Fruit fly (Drosophila melanogaster) whole organism, embryonic: Measurements from ENCODE around the gene CG9483.

ENCODE experiments used
- Atf3 ChIP-seq: fragments of 200-800 bp; sonication (Bioruptor generic); optimal IDR thresholded peaks from 3 replicates; lab custom pipeline; 2016; ENCODE audit warnings: missing biosample characterization, missing genetic modification characterization
- Blimp-1 ChIP-seq: fragments of 200-800 bp; sonication (Bioruptor generic); optimal IDR thresholded peaks from 3 replicates; lab custom pipeline; 2018; ENCODE audit warnings: missing biosample characterization, missing genetic modification characterization, mild to moderate bottlenecking, moderate library complexity, missing genetic modification reagents
- CG11085 ChIP-seq: fragments of 200-800 bp; sonication (Bioruptor generic); IDR thresholded peaks from 2 replicates; pipeline ENCODE4 v1.3.6; 2022; ENCODE audit warnings: missing biosample characterization, missing genetic modification characterization
- CG13296 ChIP-seq: fragments of 200-800 bp; sonication (Bioruptor generic); optimal IDR thresholded peaks from 3 replicates; lab custom pipeline; 2018; ENCODE audit warnings: missing biosample characterization, mild to moderate bottlenecking, missing genetic modification characterization
- CG14441 ChIP-seq: fragments of 200-800 bp; sonication (Bioruptor generic); IDR thresholded peaks from 2 replicates; pipeline ENCODE4 v1.3.6; 2022; ENCODE audit warnings: missing biosample characterization, missing genetic modification characterization
- CG3065 ChIP-seq: fragments of 200-800 bp; sonication (Bioruptor generic); optimal IDR thresholded peaks from 2 replicates; lab custom pipeline; 2016; ENCODE audit warnings: missing biosample characterization, missing genetic modification characterization
- CG33213 ChIP-seq: fragments of 200-800 bp; sonication (Bioruptor generic); optimal IDR thresholded peaks from 3 replicates; lab custom pipeline; 2016; ENCODE audit warnings: missing biosample characterization, missing genetic modification characterization
- CG4854 ChIP-seq: fragments of 200-800 bp; sonication (Bioruptor generic); optimal IDR thresholded peaks from 2 replicates; lab custom pipeline; 2016; ENCODE audit warnings: missing biosample characterization, missing genetic modification characterization, inconsistent platforms
- CG6254 ChIP-seq: fragments of 200-800 bp; sonication (Bioruptor generic); optimal IDR thresholded peaks from 3 replicates; lab custom pipeline; 2017; ENCODE audit warnings: mild to moderate bottlenecking, missing biosample characterization, missing genetic modification reagents, missing genetic modification characterization
- CG7556 ChIP-seq: fragments of 200-800 bp; sonication (Bioruptor generic); optimal IDR thresholded peaks from 2 replicates; lab custom pipeline; 2017; ENCODE audit warnings: missing biosample characterization, mild to moderate bottlenecking, missing genetic modification characterization
- CG7987 ChIP-seq: fragments of 200-800 bp; sonication (Bioruptor generic); optimal IDR thresholded peaks from 2 replicates; lab custom pipeline; 2018; ENCODE audit warnings: missing biosample characterization, mild to moderate bottlenecking, missing genetic modification characterization, moderate library complexity
- CG9876 ChIP-seq: fragments of 200-800 bp; sonication (Bioruptor generic); optimal IDR thresholded peaks from 2 replicates; lab custom pipeline; 2016; ENCODE audit warnings: missing biosample characterization, missing genetic modification characterization
- Drgx ChIP-seq: fragments of 200-800 bp; sonication (Bioruptor generic); IDR thresholded peaks from 2 replicates; pipeline ENCODE4 v1.3.6; 2022; ENCODE audit warnings: missing biosample characterization, missing genetic modification characterization
- E2f1 ChIP-seq: fragments of 200-800 bp; sonication (Bioruptor generic); IDR thresholded peaks from 2 replicates; pipeline ENCODE4 v1.3.6; 2022; ENCODE audit warnings: missing biosample characterization, missing genetic modification characterization
- Gsc ChIP-seq: fragments of 200-800 bp; sonication (Bioruptor generic); IDR thresholded peaks from 2 replicates; pipeline ENCODE4 v1.3.6; 2022; ENCODE audit warnings: missing biosample characterization, missing genetic modification characterization
- Gug ChIP-seq: fragments of 200-800 bp; sonication (Bioruptor generic); IDR thresholded peaks from 4 replicates; pipeline ENCODE4 v1.3.6; 2022; ENCODE audit warnings: missing biosample characterization, missing genetic modification characterization
- HLH3B ChIP-seq: fragments of 200-800 bp; sonication (Bioruptor generic); IDR thresholded peaks from 2 replicates; pipeline ENCODE4 v1.3.6; 2022; ENCODE audit warnings: missing biosample characterization, missing genetic modification characterization
- HLH4C ChIP-seq: fragments of 200-800 bp; sonication (Bioruptor generic); IDR thresholded peaks from 3 replicates; pipeline ENCODE4 v1.3.6; 2022; ENCODE audit warnings: missing biosample characterization, missing genetic modification characterization; ENCODE audit not compliant: partially characterized antibody
- HLHmδ ChIP-seq: fragments of 200-800 bp; sonication (Bioruptor generic); optimal IDR thresholded peaks from 2 replicates; lab custom pipeline; 2018; ENCODE audit warnings: missing biosample characterization, mild to moderate bottlenecking, missing genetic modification characterization, moderate library complexity
- HmgZ ChIP-seq: fragments of 200-800 bp; sonication (Bioruptor generic); optimal IDR thresholded peaks from 2 replicates; lab custom pipeline; 2018; ENCODE audit warnings: missing biosample characterization, mild to moderate bottlenecking, missing genetic modification characterization
- MBD-R2 ChIP-seq: fragments of 200-800 bp; sonication (Bioruptor generic); IDR thresholded peaks from 2 replicates; pipeline ENCODE4 v1.3.6; 2022; ENCODE audit warnings: missing biosample characterization, missing genetic modification characterization
- MTF-1 ChIP-seq: fragments of 200-800 bp; sonication (Bioruptor generic); optimal IDR thresholded peaks from 2 replicates; lab custom pipeline; 2018; ENCODE audit warnings: missing biosample characterization, mild to moderate bottlenecking, missing genetic modification characterization, borderline replicate concordance
- Med ChIP-seq: fragments of 200-800 bp; sonication (Bioruptor generic); peaks from one replicate; lab custom pipeline; 2016; ENCODE audit warnings: missing biosample characterization, missing genetic modification characterization, mild to moderate bottlenecking, inconsistent platforms, moderate library complexity
- Nf-YC ChIP-seq: fragments of 200-800 bp; optimal IDR thresholded peaks from 3 replicates; lab custom pipeline; 2019; ENCODE audit warnings: missing biosample characterization, mild to moderate bottlenecking, missing genetic modification characterization, moderate library complexity
- Pdp1 ChIP-seq, 2 experiments: fragments of 200-800 bp; sonication (Bioruptor generic); optimal IDR thresholded peaks; 3 replicates each; lab custom pipeline; 2016; ENCODE audit warnings: missing biosample characterization in 2 of 2, missing genetic modification characterization in 2 of 2, mild to moderate bottlenecking in 1 of 2, moderate library complexity in 1 of 2
- cg ChIP-seq: fragments of 200-800 bp; sonication (Bioruptor generic); optimal IDR thresholded peaks from 3 replicates; lab custom pipeline; 2019; ENCODE audit warnings: missing biosample characterization, mild to moderate bottlenecking, missing genetic modification characterization, moderate library complexity
- dan ChIP-seq: fragments of 200-800 bp; sonication (Bioruptor generic); IDR thresholded peaks from 2 replicates; pipeline ENCODE4 v1.3.6; 2022; ENCODE audit warnings: missing biosample characterization, missing genetic modification characterization
- danr ChIP-seq: fragments of 200-800 bp; sonication (Bioruptor generic); IDR thresholded peaks from 2 replicates; pipeline ENCODE4 v1.3.6; 2022; ENCODE audit warnings: missing biosample characterization, missing genetic modification characterization
- dm ChIP-seq: fragments of 200-800 bp; sonication (Bioruptor generic); optimal IDR thresholded peaks from 3 replicates; lab custom pipeline; 2016; ENCODE audit warnings: missing biosample characterization, missing genetic modification characterization
- grn ChIP-seq: fragments of 200-800 bp; sonication (Bioruptor generic); optimal IDR thresholded peaks from 3 replicates; lab custom pipeline; 2017; ENCODE audit warnings: missing biosample characterization, missing genetic modification characterization
- hbn ChIP-seq: fragments of 200-800 bp; sonication (Bioruptor generic); IDR thresholded peaks from 2 replicates; pipeline ENCODE4 v1.3.6; 2022; ENCODE audit warnings: missing biosample characterization, missing genetic modification characterization; ENCODE audit not compliant: partially characterized antibody
- kay ChIP-seq: fragments of 200-800 bp; sonication (Bioruptor generic); optimal IDR thresholded peaks from 2 replicates; lab custom pipeline; 2016; ENCODE audit warnings: missing biosample characterization, missing genetic modification characterization
- kni ChIP-seq: fragments of 200-800 bp; sonication (Bioruptor generic); optimal IDR thresholded peaks from 3 replicates; lab custom pipeline; 2017; ENCODE audit warnings: mild to moderate bottlenecking, missing biosample characterization, missing genetic modification reagents, missing genetic modification characterization
- knrl ChIP-seq: fragments of 200-800 bp; sonication (Bioruptor generic); IDR thresholded peaks from 3 replicates; pipeline ENCODE4 v1.3.6; 2022; ENCODE audit warnings: missing biosample characterization, missing genetic modification characterization; ENCODE audit not compliant: partially characterized antibody
- lab ChIP-seq: fragments of 200-800 bp; sonication (Bioruptor generic); optimal IDR thresholded peaks from 3 replicates; lab custom pipeline; 2017; ENCODE audit warnings: missing biosample characterization, missing genetic modification characterization, mild to moderate bottlenecking, moderate library complexity, missing genetic modification reagents
- lbe ChIP-seq: fragments of 200-800 bp; sonication (Bioruptor generic); optimal IDR thresholded peaks from 2 replicates; lab custom pipeline; 2016; ENCODE audit warnings: missing biosample characterization, mild to moderate bottlenecking, missing genetic modification characterization
- lilli ChIP-seq: fragments of 200-800 bp; sonication (Bioruptor generic); optimal IDR thresholded peaks from 3 replicates; lab custom pipeline; 2016; ENCODE audit warnings: missing biosample characterization, missing genetic modification characterization
- odd ChIP-seq: fragments of 200-800 bp; sonication (Bioruptor generic); optimal IDR thresholded peaks from 2 replicates; lab custom pipeline; 2017; ENCODE audit warnings: missing biosample characterization, mild to moderate bottlenecking, missing genetic modification characterization
- pum ChIP-seq: fragments of 200-800 bp; sonication (Bioruptor generic); optimal IDR thresholded peaks from 2 replicates; lab custom pipeline; 2016; ENCODE audit warnings: missing biosample characterization, missing genetic modification characterization
- run ChIP-seq: fragments of 200-800 bp; sonication (Bioruptor generic); optimal IDR thresholded peaks from 3 replicates; lab custom pipeline; 2018; ENCODE audit warnings: missing biosample characterization, mild to moderate bottlenecking, missing genetic modification characterization
- sd ChIP-seq: fragments of 200-800 bp; sonication (Bioruptor generic); optimal IDR thresholded peaks from 3 replicates; lab custom pipeline; 2018; ENCODE audit warnings: missing biosample characterization, mild to moderate bottlenecking, missing genetic modification characterization, moderate library complexity
- sens-2 ChIP-seq: fragments of 200-800 bp; sonication (Bioruptor generic); IDR thresholded peaks from 2 replicates; pipeline ENCODE4 v1.3.6; 2022; ENCODE audit warnings: missing biosample characterization, missing genetic modification characterization
- seq ChIP-seq: fragments of 200-800 bp; sonication (Bioruptor generic); IDR thresholded peaks from 2 replicates; pipeline ENCODE4 v1.3.6; 2022; ENCODE audit warnings: missing biosample characterization, missing genetic modification characterization
- sug ChIP-seq: fragments of 200-800 bp; optimal IDR thresholded peaks from 2 replicates; lab custom pipeline; 2019; ENCODE audit warnings: missing biosample characterization, mild to moderate bottlenecking, missing genetic modification characterization, moderate library complexity
- tgo ChIP-seq: fragments of 200-800 bp; sonication (Bioruptor generic); IDR thresholded peaks from 3 replicates; pipeline ENCODE4 v1.3.6; 2022; ENCODE audit warnings: missing biosample characterization, missing genetic modification characterization
- tna ChIP-seq: fragments of 200-800 bp; sonication (Bioruptor generic); IDR thresholded peaks from 2 replicates; pipeline ENCODE4 v1.3.6; 2022; ENCODE audit warnings: missing biosample characterization, missing genetic modification characterization; ENCODE audit not compliant: partially characterized antibody
- trh ChIP-seq: fragments of 200-800 bp; sonication (Bioruptor generic); optimal IDR thresholded peaks from 2 replicates; lab custom pipeline; 2016; ENCODE audit warnings: missing biosample characterization, missing genetic modification characterization
- unc-4 ChIP-seq: fragments of 200-800 bp; sonication (Bioruptor generic); IDR thresholded peaks from 2 replicates; pipeline ENCODE4 v1.3.6; 2022; ENCODE audit warnings: missing biosample characterization, missing genetic modification characterization; ENCODE audit not compliant: partially characterized antibody
- zfh1 ChIP-seq: fragments of 200-800 bp; sonication (Bioruptor generic); IDR thresholded peaks from 3 replicates; pipeline ENCODE4 v1.3.6; 2022; ENCODE audit warnings: missing biosample characterization, missing genetic modification characterization

The CG9483 gene

DNA sequence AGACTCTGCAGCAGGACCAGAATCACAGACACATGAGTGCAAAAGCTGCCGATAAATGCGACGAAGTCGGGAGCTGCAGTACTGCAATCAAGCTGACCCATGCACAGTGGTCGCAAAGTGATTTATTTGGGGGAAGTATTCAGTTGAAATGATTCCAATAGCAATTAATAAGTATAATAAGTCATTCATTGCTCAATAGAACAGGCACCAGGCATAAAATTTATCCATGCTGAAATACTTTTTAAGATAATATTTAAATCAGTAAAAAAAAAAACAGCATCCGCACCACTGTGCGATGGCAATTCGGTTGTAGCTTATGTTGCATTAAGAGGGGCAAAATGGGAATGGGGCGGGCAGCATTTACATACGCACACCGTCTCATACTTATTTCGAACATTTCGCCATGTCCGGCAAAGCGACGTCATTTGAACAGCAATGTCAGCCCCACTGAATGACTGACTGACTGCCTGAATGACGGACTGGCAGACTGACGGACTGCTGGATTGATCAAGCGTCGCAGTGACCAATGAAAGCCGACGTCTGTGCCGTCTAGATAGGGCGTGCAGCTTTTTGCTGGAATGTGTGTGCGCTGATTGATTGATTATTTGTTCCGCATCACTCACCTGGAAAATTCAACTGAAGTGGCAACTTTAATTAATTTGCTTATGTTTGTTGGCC, 31.6 kb upstream of the CG9483 start (continued):
- TF ChIP-seq CG4854 (peak; percentile 56), odd (GFP tag; lab: Kevin White, UChicago) (peak; percentile 0), dan (GFP tag; lab: Robert Waterston, UW) (no peak), lab (GFP tag; lab: Kevin White, UChicago) (no peak), CG33213 (GFP tag; lab: Kevin White, UChicago) (peak; percentile 71), knrl (GFP tag; lab: Robert Waterston, UW) (no peak), kni (GFP tag; lab: Kevin White, UChicago) (no peak), lilli (GFP tag; lab: Kevin White, UChicago) (no peak), HLH3B (peak; percentile 80), Med (GFP tag; lab: Kevin White, UChicago) (peak; percentile 87), Atf3 (GFP tag; lab: Kevin White, UChicago) (no peak), HmgZ (tag; lab: Kevin White, UChicago) (no peak), Blimp-1 (GFP tag; lab: Kevin White, UChicago) (peak; percentile 34), MTF-1 (GFP tag; lab: Kevin White, UChicago) (no peak), tgo (peak; percentile 76), CG6254 (GFP tag; lab: Kevin White, UChicago) (no peak), tna (no peak), Drgx (GFP tag; lab: Robert Waterston, UW) (no peak), sug (no peak), sens-2 (GFP tag; lab: Robert Waterston, UW) (peak; percentile 80), lbe (peak; percentile 68), kay (GFP tag; lab: Kevin White, UChicago) (no peak), CG13296 (no peak), unc-4 (GFP tag; lab: Robert Waterston, UW) (no peak), cg (GFP tag; lab: Kevin White, UChicago) (no peak), seq (GFP tag; lab: Robert Waterston, UW) (peak; percentile 77), CG9876 (GFP tag; lab: Kevin White, UChicago) (no peak), run (no peak), grn (GFP tag; lab: Kevin White, UChicago) (no peak), trh (no peak), zfh1 (GFP tag; lab: Robert Waterston, UW) (peak; percentile 92), CG14441 (0 out of 2 replicates have a peak, but pooled peaks have one; percentile 10), E2f1 (peak; percentile 36), Nf-YC (tag; lab: Kevin White, UChicago) (peak; percentile 45), pum (GFP tag; lab: Kevin White, UChicago) (peak; percentile 71), Gug (GFP tag; lab: Robert Waterston, UW) (no peak; the same call in 3 of the 4 replicates), HLHmδ (GFP tag; lab: Kevin White, UChicago) (no peak), hbn (GFP tag; lab: Robert Waterston, UW) (no peak), CG7987 (GFP tag; lab: Kevin White, UChicago) (no peak), CG3065 (GFP tag; lab: Kevin White, UChicago) (no peak), dm (GFP tag; lab: Kevin White, UChicago) (no peak), CG7556 (GFP tag; lab: Kevin White, UChicago) (peak; percentile 37), CG11085 (GFP tag; lab: Robert Waterston, UW) (no peak), Gsc (GFP tag; lab: Robert Waterston, UW) (no peak), sd (tag; lab: Kevin White, UChicago) (peak; percentile 38), Pdp1 (GFP tag; optimal IDR thresholded peaks at IDR 0.05; lab: Kevin White, UChicago) (peak in 1 of 2 experiments; percentile 63), danr (GFP tag; lab: Robert Waterston, UW) (0 out of 2 replicates have a peak, but pooled peaks have one; percentile 37), MBD-R2 (GFP tag; lab: Robert Waterston, UW) (no peak), HLH4C (no peak)
